Fruit fly (Drosophila melanogaster): ENCODE data around the gene ari-1.

DNA sequence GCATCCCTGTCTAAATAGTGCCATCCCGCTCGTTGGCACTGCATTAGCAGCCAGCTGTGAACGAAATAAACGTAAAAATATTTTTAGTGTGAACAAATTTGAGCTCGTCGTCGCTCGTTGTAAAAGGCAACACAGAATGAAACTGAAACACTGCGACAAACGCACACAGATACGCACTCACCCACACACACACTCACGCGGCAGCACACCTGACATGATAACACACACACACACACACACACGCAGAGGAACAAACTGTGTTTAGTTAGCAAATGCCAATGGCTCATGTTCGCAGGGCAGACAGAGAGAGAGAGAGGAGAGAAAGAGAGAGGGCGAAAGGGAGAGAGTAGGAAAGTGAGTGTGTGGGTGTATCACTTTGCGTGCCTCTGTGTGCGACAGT, 21.4 kb upstream of the ari-1 start:
- no peak for TF ChIP-seq ttk (optimal IDR thresholded peaks at IDR 0.05)
- TF ChIP-seq insv (optimal IDR thresholded peaks at IDR 0.05), result no peak
